Fruit fly (Drosophila melanogaster): ENCODE results near the gene CG8353.
A peak's percentile ranks its signal among the peaks of the same experiment; 100 is the strongest.

Gene CG8353

dm6 chr2L:8212666-8213270 is 1.1 kb upstream of the CG8353 start, which contains the start of the genes CG8372 and CG8360 (continued):
- TF ChIP-seq yki (optimal IDR thresholded peaks at IDR 0.05) (no peak), CG8281 (tag; optimal IDR thresholded peaks at IDR 0.05) (peak; percentile 91), schlank (tag; optimal IDR thresholded peaks at IDR 0.05) (peak; percentile 97), CG11695 (GFP tag; IDR thresholded peaks at IDR 0.05) (peak; percentile 99), CG15514 (GFP tag; optimal IDR thresholded peaks at IDR 0.05) (peak; percentile 96), Optix (GFP tag; IDR thresholded peaks at IDR 0.05) (peak; percentile 99), E2f2 (GFP tag; IDR thresholded peaks at IDR 0.05) (peak; percentile 89), br (optimal IDR thresholded peaks at IDR 0.05) (no peak), stc (GFP tag; IDR thresholded peaks at IDR 0.05) (peak; percentile 99), vfl (GFP tag; optimal IDR thresholded peaks at IDR 0.05) (peak; percentile 98), exex (tag; optimal IDR thresholded peaks at IDR 0.05) (peak; percentile 93), CG31441 (GFP tag; IDR thresholded peaks at IDR 0.05) (peak; percentile 98), Dip2 (GFP tag; IDR thresholded peaks at IDR 0.05) (peak; percentile 74; the same call in 1 of the 2 replicates), HLH54F (GFP tag; optimal IDR thresholded peaks at IDR 0.05) (peak; percentile 99), CG3407 (GFP tag; optimal IDR thresholded peaks at IDR 0.05) (peak; percentile 97), croc (GFP tag; conservative IDR thresholded peaks at IDR 0.05) (peak; percentile 97), ham (GFP tag; IDR thresholded peaks at IDR 0.05) (peak; percentile 93), CG10462 (GFP tag; optimal IDR thresholded peaks at IDR 0.05) (peak; percentile 99), fu2 (GFP tag; optimal IDR thresholded peaks at IDR 0.05) (peak; percentile 99), al (GFP tag; IDR thresholded peaks at IDR 0.05) (peak; percentile 98), crol (GFP tag; IDR thresholded peaks at IDR 0.05) (peak; percentile 79), HmgZ (tag; optimal IDR thresholded peaks at IDR 0.05) (peak; percentile 99), Dref (GFP tag; IDR thresholded peaks at IDR 0.05) (peak; percentile 51), unpg (GFP tag; optimal IDR thresholded peaks at IDR 0.05) (peak; percentile 99), CG9609 (GFP tag; optimal IDR thresholded peaks at IDR 0.05) (peak; percentile 99), Stat92E (GFP tag; optimal IDR thresholded peaks at IDR 0.05) (peak in 1 of 3 experiments; percentile 91), CG8089 (GFP tag; optimal IDR thresholded peaks at IDR 0.05) (peak; percentile 99), Usf (GFP tag; optimal IDR thresholded peaks at IDR 0.05) (peak; percentile 97), sima (GFP tag; optimal IDR thresholded peaks at IDR 0.05) (peak; percentile 95), Xrp1 (GFP tag; IDR thresholded peaks at IDR 0.05) (peak; percentile 100), hb (GFP tag; IDR thresholded peaks at IDR 0.05; ENCODE audit: partially characterized antibody) (0 out of 3 replicates have a peak, but pooled peaks have one; percentile 31), CG30431 (GFP tag; optimal IDR thresholded peaks at IDR 0.05) (peak; percentile 98), H2.0 (GFP tag; IDR thresholded peaks at IDR 0.05) (peak; percentile 99), maf-S (GFP tag; optimal IDR thresholded peaks at IDR 0.05) (peak; percentile 99), CG7372 (GFP tag; IDR thresholded peaks at IDR 0.05) (peak; percentile 99), CG2202 (tag; optimal IDR thresholded peaks at IDR 0.05) (peak; percentile 98), Sry-δ (GFP tag; optimal IDR thresholded peaks at IDR 0.05) (peak; percentile 85), CG9876 (GFP tag; optimal IDR thresholded peaks at IDR 0.05) (peak; percentile 99)

dm6 chr2L:8215259-8215929 is 1.5 kb downstream of the CG8353 start, which contains the start of gene CG8349:
Gene CG8349 (plus strand): TSS chr2L:8215915.
- TF ChIP-seq CG5953 (GFP tag; IDR thresholded peaks at IDR 0.05) (no peak), sens (GFP tag) (peak; percentile 8), aop (GFP tag; IDR thresholded peaks at IDR 0.05) (no peak), inv (GFP tag; IDR thresholded peaks at IDR 0.05; ENCODE audit: partially characterized antibody) (no peak), salm (tag; optimal IDR thresholded peaks at IDR 0.05) (no peak), p53 (GFP tag; optimal IDR thresholded peaks at IDR 0.05) (no peak), ci (GFP tag; IDR thresholded peaks at IDR 0.05) (no peak), wdn (GFP tag; IDR thresholded peaks at IDR 0.05) (no peak), CG12744 (GFP tag; optimal IDR thresholded peaks at IDR 0.05) (no peak), CG8359 (GFP tag; optimal IDR thresholded peaks at IDR 0.05; ENCODE audit: borderline replicate concordance) (peak; percentile 99), pho (GFP tag; optimal IDR thresholded peaks at IDR 0.05) (no peak)

Measured in whole organism, embryonic.